Worm (Caenorhabditis elegans) whole organism, L1 larva: ENCODE results near the gene F14D7.8.

Experiments
- lin-15B ChIP-seq: fragments of 150-350 bp; sonication (generic microtip); optimal IDR thresholded peaks from 3 replicates; lab custom pipeline; 2014; ENCODE audit warnings: missing biosample characterization, missing genetic modification characterization
- lin-39 ChIP-seq: fragments of 150-350 bp; optimal IDR thresholded peaks from 2 replicates; lab custom pipeline; 2014; ENCODE audit warnings: missing biosample characterization, missing genetic modification reagents, missing genetic modification characterization
- unc-62 ChIP-seq: fragments of 150-350 bp; optimal IDR thresholded peaks from 2 replicates; lab custom pipeline; 2014; ENCODE audit warnings: missing biosample characterization, missing genetic modification reagents, missing genetic modification characterization

ce11 chrV:14283241-14283640, 29.4 kb downstream of the F14D7.8 start, which contains the start of gene F40G12.10:
- TF ChIP-seq lin-39 (tag; lab: Kevin White, UChicago) (no peak), unc-62 (GFP tag; lab: Kevin White, UChicago) (no peak), lin-15B (tag; lab: Kevin White, UChicago) (no peak)
